Fruit fly (Drosophila melanogaster) whole organism, embryonic: ENCODE measurements around the gene CG10068.
A peak's percentile ranks its signal among the peaks of the same experiment; 100 is the strongest.

ENCODE experiments used
- ATbp ChIP-seq: fragments of 200-800 bp; sonication (Bioruptor generic); optimal IDR thresholded peaks from 2 replicates; lab custom pipeline; 2017; ENCODE audit warnings: missing biosample characterization, mild to moderate bottlenecking, missing genetic modification characterization, missing genetic modification reagents
- Atf3 ChIP-seq: fragments of 200-800 bp; sonication (Bioruptor generic); optimal IDR thresholded peaks from 3 replicates; lab custom pipeline; 2016; ENCODE audit warnings: missing biosample characterization, missing genetic modification characterization
- Bdp1 ChIP-seq: fragments of 200-800 bp; sonication (Bioruptor generic); optimal IDR thresholded peaks from 3 replicates; lab custom pipeline; 2016; ENCODE audit warnings: missing biosample characterization, missing genetic modification characterization
- CG10267 ChIP-seq: fragments of 200-800 bp; sonication (Bioruptor generic); optimal IDR thresholded peaks from 2 replicates; lab custom pipeline; 2018; ENCODE audit warnings: missing biosample characterization, mild to moderate bottlenecking, missing genetic modification characterization, moderate library complexity
- CG11085 ChIP-seq: fragments of 200-800 bp; sonication (Bioruptor generic); IDR thresholded peaks from 2 replicates; pipeline ENCODE4 v1.3.6; 2022; ENCODE audit warnings: missing biosample characterization, missing genetic modification characterization
- CG11093 ChIP-seq: fragments of 200-800 bp; sonication (Bioruptor generic); IDR thresholded peaks from 3 replicates; pipeline ENCODE4 v1.3.6; 2022; ENCODE audit warnings: missing biosample characterization, missing genetic modification characterization
- CG11247 ChIP-seq: fragments of 200-800 bp; sonication (Bioruptor generic); IDR thresholded peaks from 2 replicates; pipeline ENCODE4 v1.3.6; 2022; ENCODE audit warnings: missing biosample characterization, missing genetic modification characterization
- CG12071 ChIP-seq: fragments of 200-800 bp; sonication (Bioruptor generic); optimal IDR thresholded peaks from 3 replicates; lab custom pipeline; 2018; ENCODE audit warnings: missing biosample characterization, mild to moderate bottlenecking, missing genetic modification characterization
- CG12769 ChIP-seq: fragments of 200-800 bp; sonication (Bioruptor generic); optimal IDR thresholded peaks from 2 replicates; lab custom pipeline; 2019; ENCODE audit warnings: missing biosample characterization, mild to moderate bottlenecking, missing genetic modification characterization, moderate library complexity
- CG13624 ChIP-seq: fragments of 200-800 bp; sonication (Bioruptor generic); optimal IDR thresholded peaks from 2 replicates; lab custom pipeline; 2016; ENCODE audit warnings: missing biosample characterization, missing genetic modification characterization
- CG15011 ChIP-seq: fragments of 200-800 bp; sonication (Bioruptor generic); optimal IDR thresholded peaks from 3 replicates; lab custom pipeline; 2018; ENCODE audit warnings: missing biosample characterization, mild to moderate bottlenecking, missing genetic modification characterization
- CG16815 ChIP-seq: fragments of 200-800 bp; sonication (Bioruptor generic); optimal IDR thresholded peaks from 3 replicates; lab custom pipeline; 2017; ENCODE audit warnings: missing biosample characterization, mild to moderate bottlenecking, missing genetic modification characterization
- CG31388 ChIP-seq: fragments of 200-800 bp; sonication (Bioruptor generic); optimal IDR thresholded peaks from 2 replicates; lab custom pipeline; 2016; ENCODE audit warnings: missing biosample characterization, missing genetic modification characterization
- CG3726 ChIP-seq: fragments of 200-800 bp; sonication (Bioruptor generic); IDR thresholded peaks from 3 replicates; pipeline ENCODE4, ENCODE4 v1.3.6; 2022; ENCODE audit warnings: missing biosample characterization, missing genetic modification characterization
- CG4404 ChIP-seq: fragments of 200-800 bp; sonication (Bioruptor generic); IDR thresholded peaks from 2 replicates; pipeline ENCODE4 v1.3.6; 2022; ENCODE audit warnings: missing biosample characterization, missing genetic modification characterization
- CG4730 ChIP-seq: fragments of 200-800 bp; sonication (Bioruptor generic); IDR thresholded peaks from 2 replicates; pipeline ENCODE4 v1.3.6; 2022; ENCODE audit warnings: missing biosample characterization, missing genetic modification characterization
- CG5953 ChIP-seq: fragments of 200-800 bp; sonication (Bioruptor generic); IDR thresholded peaks from 2 replicates; pipeline ENCODE4 v1.3.6; 2022; ENCODE audit warnings: missing biosample characterization, missing genetic modification characterization
- CG6689 ChIP-seq: fragments of 200-800 bp; sonication (Bioruptor generic); IDR thresholded peaks from 2 replicates; pipeline ENCODE4 v1.3.6; 2022; ENCODE audit warnings: missing biosample characterization, missing genetic modification characterization
- CG8924 ChIP-seq: fragments of 200-800 bp; optimal IDR thresholded peaks from 3 replicates; lab custom pipeline; 2019; ENCODE audit warnings: missing biosample characterization, mild to moderate bottlenecking, missing genetic modification characterization, moderate library complexity
- Dbx ChIP-seq: fragments of 200-800 bp; sonication (Bioruptor generic); IDR thresholded peaks from 3 replicates; pipeline ENCODE4 v1.3.6; 2022; ENCODE audit warnings: missing biosample characterization, missing genetic modification characterization
- Deaf1 ChIP-seq: fragments of 200-800 bp; optimal IDR thresholded peaks from 3 replicates; lab custom pipeline; 2019; ENCODE audit warnings: missing biosample characterization, mild to moderate bottlenecking, missing genetic modification characterization, moderate library complexity
- E2f1 ChIP-seq: fragments of 200-800 bp; sonication (Bioruptor generic); IDR thresholded peaks from 2 replicates; pipeline ENCODE4 v1.3.6; 2022; ENCODE audit warnings: missing biosample characterization, missing genetic modification characterization
- Fer3 ChIP-seq: fragments of 200-800 bp; sonication (Bioruptor generic); optimal IDR thresholded peaks from 2 replicates; lab custom pipeline; 2018; ENCODE audit warnings: missing biosample characterization, mild to moderate bottlenecking, missing genetic modification characterization, moderate library complexity
- Hr3 ChIP-seq: fragments of 200-800 bp; sonication (Bioruptor generic); optimal IDR thresholded peaks from 3 replicates; lab custom pipeline; 2016; ENCODE audit warnings: missing biosample characterization, missing genetic modification characterization
- Hr78 ChIP-seq, 2 experiments: fragments of 200-800 bp in 1 of 2; fragments of >200 bp in 1 of 2; sonication (Bioruptor generic) in 1 of 2; optimal IDR thresholded peaks; 2 replicates each; lab custom pipeline; 2017 to 2019; ENCODE audit warnings: missing biosample characterization in 2 of 2, missing genetic modification characterization in 2 of 2, mild to moderate bottlenecking in 1 of 2, moderate library complexity in 1 of 2
- NC2α ChIP-seq: fragments of 200-800 bp; sonication (Bioruptor generic); optimal IDR thresholded peaks from 2 replicates; lab custom pipeline; 2016; ENCODE audit warnings: missing biosample characterization, missing genetic modification characterization
- PHDP ChIP-seq: fragments of 200-800 bp; sonication (Bioruptor generic); optimal IDR thresholded peaks from 3 replicates; lab custom pipeline; 2018; ENCODE audit warnings: missing biosample characterization, mild to moderate bottlenecking, missing genetic modification characterization, moderate library complexity
- Pdp1 ChIP-seq, 2 experiments: fragments of 200-800 bp; sonication (Bioruptor generic); optimal IDR thresholded peaks; 3 replicates each; lab custom pipeline; 2016; ENCODE audit warnings: missing biosample characterization in 2 of 2, missing genetic modification characterization in 2 of 2, mild to moderate bottlenecking in 1 of 2, moderate library complexity in 1 of 2
- Ravus ChIP-seq: fragments of 200-800 bp; sonication (Bioruptor generic); IDR thresholded peaks from 2 replicates; pipeline ENCODE4 v1.3.6; 2022; ENCODE audit warnings: missing biosample characterization, missing genetic modification characterization
- Tbp ChIP-seq: fragments of >200 bp; optimal IDR thresholded peaks from 2 replicates; lab custom pipeline; 2018; ENCODE audit warnings: missing biosample characterization, missing genetic modification characterization
- dm ChIP-seq: fragments of 200-800 bp; sonication (Bioruptor generic); optimal IDR thresholded peaks from 3 replicates; lab custom pipeline; 2016; ENCODE audit warnings: missing biosample characterization, missing genetic modification characterization
- dmrt99B ChIP-seq: fragments of 200-800 bp; sonication (Bioruptor generic); optimal IDR thresholded peaks from 2 replicates; lab custom pipeline; 2018; ENCODE audit warnings: missing biosample characterization, mild to moderate bottlenecking, missing genetic modification characterization, moderate library complexity
- fd96Cb ChIP-seq: fragments of 200-800 bp; sonication (Bioruptor generic); optimal IDR thresholded peaks from 2 replicates; lab custom pipeline; 2018; ENCODE audit warnings: missing biosample characterization, mild to moderate bottlenecking, missing genetic modification characterization, moderate library complexity
- her ChIP-seq: fragments of 200-800 bp; sonication (Bioruptor generic); optimal IDR thresholded peaks from 2 replicates; lab custom pipeline; 2016; ENCODE audit warnings: missing biosample characterization, missing genetic modification characterization
- inv ChIP-seq: fragments of 200-800 bp; sonication (Bioruptor generic); IDR thresholded peaks from 2 replicates; pipeline ENCODE4 v1.3.6; 2022; ENCODE audit warnings: missing biosample characterization, missing genetic modification characterization; ENCODE audit not compliant: partially characterized antibody
- ken ChIP-seq: fragments of 200-800 bp; sonication (Bioruptor generic); IDR thresholded peaks from 3 replicates; pipeline ENCODE4 v1.3.6; 2022; ENCODE audit warnings: missing biosample characterization, missing genetic modification characterization
- knrl ChIP-seq: fragments of 200-800 bp; sonication (Bioruptor generic); IDR thresholded peaks from 3 replicates; pipeline ENCODE4 v1.3.6; 2022; ENCODE audit warnings: missing biosample characterization, missing genetic modification characterization; ENCODE audit not compliant: partially characterized antibody
- lbe ChIP-seq: fragments of 200-800 bp; sonication (Bioruptor generic); optimal IDR thresholded peaks from 2 replicates; lab custom pipeline; 2016; ENCODE audit warnings: missing biosample characterization, mild to moderate bottlenecking, missing genetic modification characterization
- nau ChIP-seq: fragments of 200-800 bp; sonication (Bioruptor generic); optimal IDR thresholded peaks from 3 replicates; lab custom pipeline; 2017; ENCODE audit warnings: missing biosample characterization, mild to moderate bottlenecking, missing genetic modification characterization, missing genetic modification reagents
- nmo ChIP-seq: fragments of 200-800 bp; sonication (Bioruptor generic); optimal IDR thresholded peaks from 2 replicates; lab custom pipeline; 2018; ENCODE audit warnings: missing biosample characterization, mild to moderate bottlenecking, missing genetic modification characterization, moderate library complexity
- nom ChIP-seq: fragments of 200-800 bp; sonication (Bioruptor generic); optimal IDR thresholded peaks from 2 replicates; lab custom pipeline; 2017; ENCODE audit warnings: missing biosample characterization, missing genetic modification characterization, mild to moderate bottlenecking, moderate library complexity, missing genetic modification reagents
- odd ChIP-seq: fragments of 200-800 bp; sonication (Bioruptor generic); optimal IDR thresholded peaks from 2 replicates; lab custom pipeline; 2017; ENCODE audit warnings: missing biosample characterization, mild to moderate bottlenecking, missing genetic modification characterization
- sna ChIP-seq: fragments of 200-800 bp; sonication (Bioruptor generic); IDR thresholded peaks from 2 replicates; pipeline ENCODE4 v1.3.6; 2022; ENCODE audit warnings: missing biosample characterization, missing genetic modification characterization; ENCODE audit not compliant: partially characterized antibody
- tin ChIP-seq: fragments of 200-800 bp; sonication (Bioruptor generic); optimal IDR thresholded peaks from 3 replicates; lab custom pipeline; 2016; ENCODE audit warnings: missing biosample characterization, missing genetic modification characterization
- tna ChIP-seq: fragments of 200-800 bp; sonication (Bioruptor generic); IDR thresholded peaks from 2 replicates; pipeline ENCODE4 v1.3.6; 2022; ENCODE audit warnings: missing biosample characterization, missing genetic modification characterization; ENCODE audit not compliant: partially characterized antibody
- tx ChIP-seq: fragments of 200-800 bp; sonication (Bioruptor generic); optimal IDR thresholded peaks from 2 replicates; lab custom pipeline; 2016; ENCODE audit warnings: missing biosample characterization, missing genetic modification characterization
- unc-4 ChIP-seq: fragments of 200-800 bp; sonication (Bioruptor generic); IDR thresholded peaks from 2 replicates; pipeline ENCODE4 v1.3.6; 2022; ENCODE audit warnings: missing biosample characterization, missing genetic modification characterization; ENCODE audit not compliant: partially characterized antibody
- zfh1 ChIP-seq: fragments of 200-800 bp; sonication (Bioruptor generic); IDR thresholded peaks from 3 replicates; pipeline ENCODE4 v1.3.6; 2022; ENCODE audit warnings: missing biosample characterization, missing genetic modification characterization

CG10068 gene

dm6 chr3R:7086377-7087200 is 41.2 kb downstream of the CG10068 start, which contains the start of gene alphaTub84B (continued):
- TF ChIP-seq unc-4 (GFP tag; lab: Robert Waterston, UW), result peak; percentile 37; the same call in 1 of the 2 replicates
- peak; percentile 67 for TF ChIP-seq CG8924
- no peak for TF ChIP-seq Ravus (GFP tag; lab: Robert Waterston, UW)
- peak; percentile 34 for TF ChIP-seq Hr3
- peak; percentile 70; the same call in 2 of the 3 replicates for TF ChIP-seq ken
- peak; percentile 79 for TF ChIP-seq CG12071 (GFP tag; lab: Kevin White, UChicago)
- TF ChIP-seq Fer3 (tag; lab: Kevin White, UChicago), result peak; percentile 57
- peak; percentile 35; the same call in 1 of the 3 replicates for TF ChIP-seq knrl (GFP tag; lab: Robert Waterston, UW)
- TF ChIP-seq CG10267 (tag; lab: Kevin White, UChicago), result peak; percentile 50
- no peak for TF ChIP-seq CG3726 (GFP tag; lab: Robert Waterston, UW)
- TF ChIP-seq CG11247 (GFP tag; lab: Robert Waterston, UW), result peak; percentile 65
- TF ChIP-seq tx, result peak; percentile 71
- TF ChIP-seq CG15011 (GFP tag; lab: Kevin White, UChicago), result peak; percentile 18
- peak; percentile 84 for TF ChIP-seq Dbx (GFP tag; lab: Robert Waterston, UW)
- peak; percentile 38; the same call in 1 of the 2 replicates for TF ChIP-seq E2f1 (GFP tag; lab: Robert Waterston, UW)
- peak; percentile 87 for TF ChIP-seq her
- peak; percentile 57 for TF ChIP-seq lbe (GFP tag; lab: Kevin White, UChicago)
- peak; percentile 54 for TF ChIP-seq dm (GFP tag; lab: Kevin White, UChicago)
- peak; percentile 83 for TF ChIP-seq Atf3 (GFP tag; lab: Kevin White, UChicago)
- peak; percentile 63 for TF ChIP-seq Tbp
- peak; percentile 63 for TF ChIP-seq dmrt99B (tag; lab: Kevin White, UChicago)
- TF ChIP-seq CG11085 (GFP tag; lab: Robert Waterston, UW), result 0 out of 2 replicates have a peak, but pooled peaks have one; percentile 37
- no peak for TF ChIP-seq CG4730
- TF ChIP-seq Hr78 (GFP tag; optimal IDR thresholded peaks at IDR 0.05; lab: Kevin White, UChicago), result no peak
- TF ChIP-seq sna, result no peak
- TF ChIP-seq CG31388 (GFP tag; lab: Kevin White, UChicago), result no peak
- TF ChIP-seq Pdp1 (GFP tag; optimal IDR thresholded peaks at IDR 0.05; lab: Kevin White, UChicago), result peak; percentile 63 to 79
- TF ChIP-seq tna (GFP tag; lab: Robert Waterston, UW), result peak; percentile 71
- TF ChIP-seq nmo (GFP tag; lab: Kevin White, UChicago), result peak; percentile 30
- TF ChIP-seq inv (GFP tag; lab: Robert Waterston, UW), result no peak
- TF ChIP-seq odd (GFP tag; lab: Kevin White, UChicago), result peak; percentile 75
- TF ChIP-seq CG6689, result no peak
- peak; percentile 32 for TF ChIP-seq Deaf1
- TF ChIP-seq fd96Cb (tag; lab: Kevin White, UChicago), result no peak
- peak; percentile 58 for TF ChIP-seq PHDP (tag; lab: Kevin White, UChicago)
- TF ChIP-seq nau (GFP tag; lab: Kevin White, UChicago), result peak; percentile 59
- peak; percentile 48; the same call in 1 of the 2 replicates for TF ChIP-seq CG5953 (GFP tag; lab: Robert Waterston, UW)
- peak; percentile 79 for TF ChIP-seq CG12769
- no peak for TF ChIP-seq CG4404 (GFP tag; lab: Robert Waterston, UW)
- no peak; the same call in 2 of the 3 replicates for TF ChIP-seq CG11093 (GFP tag; lab: Robert Waterston, UW)
- no peak for TF ChIP-seq CG16815 (GFP tag; lab: Kevin White, UChicago)
- peak; percentile 20 for TF ChIP-seq tin
- TF ChIP-seq nom (GFP tag; lab: Kevin White, UChicago), result peak; percentile 89
- TF ChIP-seq NC2α (GFP tag; lab: Kevin White, UChicago), result peak; percentile 87
- peak; percentile 61 for TF ChIP-seq Bdp1 (GFP tag; lab: Kevin White, UChicago)
- peak; percentile 87 for TF ChIP-seq CG13624
- TF ChIP-seq zfh1 (GFP tag; lab: Robert Waterston, UW), result peak; percentile 78
- peak; percentile 11 for TF ChIP-seq ATbp (GFP tag; lab: Kevin White, UChicago)
